Worm (Caenorhabditis elegans): ENCODE measurements around the gene F57G4.11.

ce11 chrV:17650427-17650826, 25.4 kb downstream of the F57G4.11 start, which contains the start of gene fbxa-192:
- TF ChIP-seq F13C5.2 (tag; optimal IDR thresholded peaks at IDR 0.05) (no peak), tra-4 (tag; optimal IDR thresholded peaks at IDR 0.05) (no peak), ama-1 (optimal IDR thresholded peaks at IDR 0.05) (no peak), hnd-1 (tag; optimal IDR thresholded peaks at IDR 0.05) (no peak)
